Worm (Caenorhabditis elegans) whole organism, late embryonic: ENCODE measurements around the gene nlp-61.

Experiments
- K09A11.1 ChIP-seq: sonication (generic microtip); optimal IDR thresholded peaks from 2 replicates; lab custom pipeline; 2017; ENCODE audit warnings: antibody characterized with exemption, mild to moderate bottlenecking, missing genetic modification characterization, missing compliant biosample characterization; ENCODE audit not compliant: insufficient read depth
- T23F11.4 ChIP-seq: fragments of 200-800 bp; sonication (Bioruptor generic); optimal IDR thresholded peaks from 2 replicates; lab custom pipeline; 2018; ENCODE audit warnings: mild to moderate bottlenecking, missing genetic modification characterization, missing compliant biosample characterization
- Y22D7AL.16 ChIP-seq: sonication (generic microtip); optimal IDR thresholded peaks from 2 replicates; lab custom pipeline; 2016; ENCODE audit warnings: missing genetic modification characterization, missing compliant biosample characterization
- elt-2 ChIP-seq: sonication (generic microtip); optimal IDR thresholded peaks from 2 replicates; lab custom pipeline; 2016; ENCODE audit warnings: missing genetic modification reagents, missing genetic modification characterization, missing compliant biosample characterization
- tbx-2 ChIP-seq: sonication (generic microtip); optimal IDR thresholded peaks from 2 replicates; lab custom pipeline; 2016; ENCODE audit warnings: missing genetic modification characterization, missing compliant biosample characterization
- zip-5 ChIP-seq: sonication (generic microtip); optimal IDR thresholded peaks from 2 replicates; lab custom pipeline; 2016; ENCODE audit warnings: missing genetic modification characterization, missing compliant biosample characterization

- TF ChIP-seq Y22D7AL.16 (tag; lab: Kevin White, UChicago) (no peak), T23F11.4 (GFP tag; lab: Kevin White, UChicago) (no peak), tbx-2 (no peak), K09A11.1 (tag; lab: Kevin White, UChicago) (no peak), elt-2 (tag; lab: Kevin White, UChicago) (no peak), zip-5 (tag; lab: Kevin White, UChicago) (no peak)
Measured at ce11 chrX:7586588-7586987, 40.9 kb upstream of the nlp-61 start.
